Worm (Caenorhabditis elegans): Measurements from ENCODE around the gene cest-28.
A peak's percentile ranks its signal among the peaks of the same experiment; 100 is the strongest.

Gene cest-28

DNA sequence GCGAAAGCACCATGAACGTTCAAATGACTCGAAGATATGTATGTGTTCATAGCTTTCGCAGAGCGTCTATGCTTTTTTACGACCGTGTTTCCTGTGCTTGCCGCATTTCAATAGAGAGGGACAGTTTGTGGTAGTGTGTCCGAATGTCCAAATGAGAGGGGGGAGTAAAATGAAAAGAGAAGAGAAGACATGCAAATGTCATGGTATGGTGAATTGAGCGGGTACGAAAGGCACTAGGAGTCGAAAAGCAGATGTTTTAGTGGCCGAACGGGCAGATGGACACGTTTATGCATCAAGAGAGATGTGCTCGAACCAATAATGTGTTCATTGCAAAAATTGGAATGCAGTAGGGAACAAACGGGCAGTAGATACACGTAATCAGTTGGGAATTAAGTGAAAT lies 15.9 kb downstream of the cest-28 start:
- TF ChIP-seq ets-5 (GFP tag; IDR thresholded peaks at IDR 0.05), result no peak
- no peak for TF ChIP-seq fkh-8 (tag; optimal IDR thresholded peaks at IDR 0.05)
- no peak for TF ChIP-seq mdl-1 (tag; optimal IDR thresholded peaks at IDR 0.05)
- TF ChIP-seq ces-1 (GFP tag; optimal IDR thresholded peaks at IDR 0.05), result no peak
- TF ChIP-seq lin-13 (GFP tag; optimal IDR thresholded peaks at IDR 0.05), result no peak
- TF ChIP-seq ceh-8 (GFP tag; optimal IDR thresholded peaks at IDR 0.05), result no peak
- no peak for TF ChIP-seq nhr-77 (tag; optimal IDR thresholded peaks at IDR 0.05)
- TF ChIP-seq elt-3 (tag; optimal IDR thresholded peaks at IDR 0.05), result no peak
- TF ChIP-seq ztf-11 (tag; optimal IDR thresholded peaks at IDR 0.05), result no peak
- TF ChIP-seq sox-4 (tag; optimal IDR thresholded peaks at IDR 0.05), result no peak
- no peak for TF ChIP-seq lin-14 (GFP tag; optimal IDR thresholded peaks at IDR 0.05)

DNA sequence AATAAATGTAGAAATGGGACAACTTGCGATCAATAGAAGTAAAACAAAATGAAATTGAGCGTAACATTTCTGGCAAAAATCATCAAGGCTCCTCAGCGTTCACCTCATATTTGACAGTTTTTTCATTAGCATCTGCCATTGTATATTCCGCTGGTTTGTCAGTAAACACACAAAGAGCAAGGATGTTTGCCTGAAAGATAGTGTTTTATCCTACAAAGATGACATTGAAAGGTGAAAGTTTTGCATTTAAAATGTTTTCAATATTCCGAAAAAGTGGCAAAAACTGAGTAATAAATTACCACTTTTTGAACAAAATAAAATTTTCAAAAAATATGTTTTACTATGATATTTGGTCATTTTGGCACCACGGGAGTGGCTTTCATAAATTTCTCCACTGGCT lies 16.3 kb downstream of the cest-28 start:
- TF ChIP-seq sup-37 (GFP tag; optimal IDR thresholded peaks at IDR 0.05), result no peak
- no peak for TF ChIP-seq nhr-76 (tag; optimal IDR thresholded peaks at IDR 0.05)
- TF ChIP-seq xbp-1 (tag; optimal IDR thresholded peaks at IDR 0.05), result no peak
- TF ChIP-seq C04F5.9 (tag; optimal IDR thresholded peaks at IDR 0.05), result no peak
- no peak for TF ChIP-seq alr-1 (tag; optimal IDR thresholded peaks at IDR 0.05; ENCODE audit: borderline replicate concordance)
- TF ChIP-seq ceh-90 (tag; optimal IDR thresholded peaks at IDR 0.05), result no peak
- no peak for TF ChIP-seq egl-27 (tag; optimal IDR thresholded peaks at IDR 0.05)
- no peak for TF ChIP-seq mep-1 (tag; optimal IDR thresholded peaks at IDR 0.05)
- no peak for TF ChIP-seq ztf-4 (tag; optimal IDR thresholded peaks at IDR 0.05)
- TF ChIP-seq ceh-8 (GFP tag; optimal IDR thresholded peaks at IDR 0.05), result no peak
- no peak for TF ChIP-seq unc-130 (tag; optimal IDR thresholded peaks at IDR 0.05)
- no peak for TF ChIP-seq nhr-19 (GFP tag; conservative IDR thresholded peaks at IDR 0.05)
- no peak for TF ChIP-seq pag-3 (tag; optimal IDR thresholded peaks at IDR 0.05; ENCODE audit: borderline replicate concordance, insufficient read depth)
- TF ChIP-seq skn-1 (tag; optimal IDR thresholded peaks at IDR 0.05), result no peak
- TF ChIP-seq unc-98 (GFP tag; IDR thresholded peaks at IDR 0.05), result no peak
- TF ChIP-seq nhr-12 (tag; optimal IDR thresholded peaks at IDR 0.05), result no peak
- TF ChIP-seq nhr-84 (tag; optimal IDR thresholded peaks at IDR 0.05), result no peak

DNA sequence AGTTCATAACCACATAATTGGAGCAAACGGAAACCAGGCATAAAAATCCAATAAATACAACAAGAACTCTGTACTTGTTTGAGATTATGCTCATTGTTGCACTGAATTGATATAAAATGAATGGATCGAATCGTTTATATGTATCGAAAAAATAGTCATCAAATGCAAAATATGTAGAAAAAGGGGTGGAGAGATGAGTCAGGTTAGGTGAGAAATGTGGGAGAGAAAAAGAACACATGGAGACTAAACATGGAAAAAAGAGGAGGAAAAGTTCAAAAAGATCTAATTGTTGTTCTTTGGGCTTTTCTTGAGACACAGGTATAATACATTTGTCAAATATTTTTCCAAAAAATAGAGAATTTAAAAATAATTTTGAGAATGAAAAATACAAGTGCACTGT lies 18.8 kb downstream of the cest-28 start, which contains the start of gene K11G9.5:
TSS of gene K11G9.5 (minus strand) at position 101 of the 400 bp plus-strand sequence.
- no peak for TF ChIP-seq efl-1 (optimal IDR thresholded peaks at IDR 0.05)
- peak in 1 of 2 experiments; percentile 52 for TF ChIP-seq efl-1 (GFP tag; optimal IDR thresholded peaks at IDR 0.05 in 1 of 2)
- TF ChIP-seq snpc-4 (tag; optimal IDR thresholded peaks at IDR 0.05), result no peak

DNA sequence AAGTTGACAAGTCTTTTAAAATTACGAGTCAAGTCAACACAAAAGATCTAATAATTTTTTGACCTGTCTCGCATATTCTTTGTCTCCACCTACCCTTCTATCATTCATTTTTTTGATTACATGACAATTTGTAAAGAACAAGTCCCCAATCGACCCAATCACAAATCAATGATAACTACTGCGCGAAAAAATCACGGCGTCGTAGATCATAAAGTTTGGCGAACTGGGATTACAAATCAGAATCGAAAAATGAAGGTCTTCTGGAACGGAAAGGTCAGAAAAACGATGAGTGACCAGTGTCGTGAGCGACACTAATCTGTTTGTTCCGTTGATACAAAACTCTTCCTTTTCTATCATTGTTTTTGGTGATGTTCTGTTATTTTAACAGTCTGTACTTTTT lies 20.5 kb downstream of the cest-28 start:
- TF ChIP-seq elt-3 (tag; optimal IDR thresholded peaks at IDR 0.05) (peak in 1 of 6 experiments; percentile 7), blmp-1 (tag; optimal IDR thresholded peaks at IDR 0.05) (peak; percentile 22), ces-1 (GFP tag; optimal IDR thresholded peaks at IDR 0.05) (no peak)

DNA sequence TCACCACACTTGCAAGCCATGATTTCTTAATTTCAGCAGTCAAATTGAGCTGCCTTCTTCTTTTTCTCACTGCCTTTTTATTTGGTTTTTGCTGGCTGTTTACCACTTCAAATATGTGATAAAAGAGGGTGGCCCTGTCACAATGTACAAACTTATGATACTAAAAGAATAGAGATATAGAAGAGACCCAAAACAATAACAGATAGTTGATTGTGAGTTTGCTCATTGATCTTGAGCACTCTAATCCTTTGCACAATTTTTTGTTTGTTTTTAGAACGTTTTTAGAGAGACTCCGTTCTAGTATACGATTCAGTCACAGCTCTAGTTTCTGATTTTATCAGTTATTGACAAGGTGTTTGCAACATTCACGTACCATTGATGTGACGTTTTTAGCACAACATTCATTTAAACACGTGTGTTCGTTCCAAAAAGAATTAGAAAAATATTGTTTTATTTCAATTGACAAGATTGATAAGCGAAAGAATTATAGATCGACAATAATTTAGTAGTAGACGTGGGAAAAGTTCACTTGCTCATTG lies 22.3 kb downstream of the cest-28 start, which contains the start of gene mtl-1:
TSS of gene mtl-1 (minus strand) at position 51 of the 539 bp plus-strand sequence.
- no peak for TF ChIP-seq efl-1 (optimal IDR thresholded peaks at IDR 0.05)
- peak in 1 of 2 experiments; percentile 39 for TF ChIP-seq efl-1 (GFP tag; optimal IDR thresholded peaks at IDR 0.05 in 1 of 2)
- no peak for TF ChIP-seq lin-13 (GFP tag; optimal IDR thresholded peaks at IDR 0.05)
- peak; percentile 53 for TF ChIP-seq elt-2 (tag; optimal IDR thresholded peaks at IDR 0.05)
- TF ChIP-seq ceh-63 (GFP tag; optimal IDR thresholded peaks at IDR 0.05), result no peak

DNA sequence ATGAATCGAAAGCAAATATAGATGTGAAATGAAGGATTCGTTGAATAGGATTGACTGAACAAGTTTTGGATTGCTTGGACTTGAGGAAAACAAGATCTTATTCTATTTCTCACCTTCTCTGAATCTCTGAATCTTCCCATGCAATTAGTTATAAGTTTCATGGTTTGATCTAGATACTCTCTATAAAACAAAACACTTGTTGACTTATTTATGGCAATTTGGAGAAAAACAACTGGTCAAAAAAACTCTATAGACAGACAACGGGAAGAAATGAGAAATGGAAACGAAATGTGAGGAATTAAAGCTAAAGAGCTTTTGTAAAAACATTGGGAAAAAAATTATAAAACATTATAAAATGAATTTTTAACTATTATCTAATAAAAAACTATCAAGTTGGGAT lies 25.0 kb downstream of the cest-28 start, which contains the start of gene W02F12.8:
TSS of gene W02F12.8 (minus strand) at position 101 of the 400 bp plus-strand sequence.
- no peak for TF ChIP-seq unc-98 (GFP tag; IDR thresholded peaks at IDR 0.05)
- TF ChIP-seq C16A3.4 (tag; optimal IDR thresholded peaks at IDR 0.05), result no peak
- TF ChIP-seq ama-1 (optimal IDR thresholded peaks at IDR 0.05), result no peak
- TF ChIP-seq tlp-1 (tag; optimal IDR thresholded peaks at IDR 0.05), result no peak
- no peak for TF ChIP-seq fkh-8 (tag; optimal IDR thresholded peaks at IDR 0.05)
- no peak for TF ChIP-seq nhr-28 (tag; optimal IDR thresholded peaks at IDR 0.05)
- TF ChIP-seq blmp-1 (tag; optimal IDR thresholded peaks at IDR 0.05), result peak; percentile 8
- TF ChIP-seq fkh-10 (GFP tag; optimal IDR thresholded peaks at IDR 0.05), result no peak
